Worm (Caenorhabditis elegans): Measurements from ENCODE around the gene ttc-17.

- TF ChIP-seq dmd-4 (tag; optimal IDR thresholded peaks at IDR 0.05) (no peak), mdl-1 (tag; optimal IDR thresholded peaks at IDR 0.05) (no peak), C34F6.9 (tag; optimal IDR thresholded peaks at IDR 0.05) (no peak), ama-1 (optimal IDR thresholded peaks at IDR 0.05) (no peak), ceh-82 (tag; optimal IDR thresholded peaks at IDR 0.05) (no peak)
These were observed at the start of gene ttc-17 for ce11 chrV:8956387-8957095.

All from whole organism, L2 larva.